Fruit fly (Drosophila melanogaster) whole organism, wandering third instar larva: ENCODE measurements around the gene Smn.

ENCODE experiments used
- Abd-B ChIP-seq: fragments of >200 bp; optimal IDR thresholded peaks from 2 replicates; lab custom pipeline; 2017; ENCODE audit warnings: missing biosample characterization, missing genetic modification characterization
- CG32264 ChIP-seq: fragments of 200-800 bp; sonication (Bioruptor generic); optimal IDR thresholded peaks from 2 replicates; lab custom pipeline; 2016; ENCODE audit warnings: missing biosample characterization, missing genetic modification characterization
- CG9705 ChIP-seq: fragments of 200-800 bp; sonication (Bioruptor generic); optimal IDR thresholded peaks from 2 replicates; lab custom pipeline; 2018; ENCODE audit warnings: missing biosample characterization, mild to moderate bottlenecking, missing genetic modification characterization
- CrebA ChIP-seq: fragments of 200-800 bp; sonication (Bioruptor generic); optimal IDR thresholded peaks from 2 replicates; lab custom pipeline; 2016; ENCODE audit warnings: missing biosample characterization, mild to moderate bottlenecking, missing genetic modification characterization, borderline replicate concordance
- Dfd ChIP-seq: fragments of >200 bp; optimal IDR thresholded peaks from 2 replicates; lab custom pipeline; 2017; ENCODE audit warnings: missing biosample characterization, missing genetic modification characterization
- Dif ChIP-seq: fragments of 200-275, 200-300 bp; sonication (Bioruptor generic); optimal IDR thresholded peaks from 2 replicates; lab custom pipeline; 2018; ENCODE audit warnings: missing biosample characterization, missing genetic modification characterization; ENCODE audit not compliant: partially characterized antibody
- GATAd ChIP-seq: sonication (Bioruptor generic); optimal IDR thresholded peaks from 2 replicates; lab custom pipeline; 2016; ENCODE audit warnings: missing biosample characterization, missing genetic modification characterization
- HLH106 ChIP-seq: fragments of 200-800 bp; optimal IDR thresholded peaks from 3 replicates; lab custom pipeline; 2019; ENCODE audit warnings: missing biosample characterization, mild to moderate bottlenecking, missing genetic modification characterization, moderate library complexity
- Hnf4 ChIP-seq: fragments of 200-800 bp; sonication (Bioruptor generic); optimal IDR thresholded peaks from 2 replicates; lab custom pipeline; 2016; ENCODE audit warnings: missing biosample characterization, mild to moderate bottlenecking, missing genetic modification characterization
- Hr78 ChIP-seq: fragments of >200 bp; optimal IDR thresholded peaks from 2 replicates; lab custom pipeline; 2017; ENCODE audit warnings: missing biosample characterization, missing genetic modification characterization
- Hr83 ChIP-seq: fragments of 200-300 bp; sonication (Bioruptor generic); optimal IDR thresholded peaks from 2 replicates; lab custom pipeline; 2016; ENCODE audit warnings: missing biosample characterization, mild to moderate bottlenecking, missing genetic modification characterization, moderate library complexity; ENCODE audit not compliant: poor library complexity, severe bottlenecking
- Jra ChIP-seq: sonication (Bioruptor generic); optimal IDR thresholded peaks from 2 replicates; lab custom pipeline; 2016; ENCODE audit warnings: missing biosample characterization, missing genetic modification characterization
- Mio ChIP-seq: sonication (Bioruptor generic); optimal IDR thresholded peaks from 2 replicates; lab custom pipeline; 2016; ENCODE audit warnings: missing biosample characterization, missing genetic modification characterization
- Myc ChIP-seq: fragments of >200 bp; optimal IDR thresholded peaks from 2 replicates; lab custom pipeline; 2017
- N ChIP-seq: fragments of >200 bp; optimal IDR thresholded peaks from 2 replicates; lab custom pipeline; 2018; ENCODE audit warnings: missing biosample characterization, missing external identifiers, missing genetic modification characterization
- OdsH ChIP-seq: fragments of 200-800 bp; sonication (Bioruptor generic); optimal IDR thresholded peaks from 2 replicates; lab custom pipeline; 2016; ENCODE audit warnings: missing biosample characterization, mild to moderate bottlenecking, missing genetic modification characterization
- Rel ChIP-seq, 2 experiments: fragments of 200-800 bp; sonication (Bioruptor generic) in 1 of 2; optimal IDR thresholded peaks; 2 replicates in 1 of 2; 3 replicates in 1 of 2; lab custom pipeline; 2016 to 2019; ENCODE audit warnings: mild to moderate bottlenecking in 2 of 2, missing biosample characterization in 2 of 2, missing genetic modification characterization in 2 of 2, moderate library complexity in 1 of 2
- Sp1 ChIP-seq: fragments of 200-800 bp; sonication (Bioruptor generic); optimal IDR thresholded peaks from 3 replicates; lab custom pipeline; 2019; ENCODE audit warnings: missing biosample characterization, mild to moderate bottlenecking, missing genetic modification characterization, moderate library complexity
- Vsx2 ChIP-seq: fragments of 200-300, 225-300 bp; sonication (Bioruptor generic); optimal IDR thresholded peaks from 2 replicates; lab custom pipeline; 2018; ENCODE audit warnings: missing biosample characterization, missing genetic modification characterization; ENCODE audit not compliant: partially characterized antibody
- br ChIP-seq: fragments of 200-800 bp; sonication (Bioruptor generic); optimal IDR thresholded peaks from 2 replicates; lab custom pipeline; 2016; ENCODE audit warnings: missing biosample characterization, missing genetic modification characterization
- brk ChIP-seq: fragments of 200-800 bp; sonication (Bioruptor generic); optimal IDR thresholded peaks from 2 replicates; lab custom pipeline; 2016; ENCODE audit warnings: missing biosample characterization, mild to moderate bottlenecking, missing genetic modification characterization
- dl ChIP-seq, 2 experiments: fragments of 175-275, 200-275 bp in 1 of 2; fragments of 200-275 bp in 1 of 2; sonication (Bioruptor generic); optimal IDR thresholded peaks; lab custom pipeline; 2018; ENCODE audit warnings: mild to moderate bottlenecking in 2 of 2, missing biosample characterization in 2 of 2, missing genetic modification characterization in 2 of 2, moderate library complexity in 2 of 2; ENCODE audit not compliant: partially characterized antibody in 2 of 2, insufficient read depth in 1 of 2
- dmrt93B ChIP-seq: fragments of 200-800 bp; sonication (Bioruptor generic); optimal IDR thresholded peaks from 2 replicates; lab custom pipeline; 2018; ENCODE audit warnings: missing biosample characterization, mild to moderate bottlenecking, missing genetic modification characterization
- dsf ChIP-seq: sonication (Bioruptor generic); optimal IDR thresholded peaks from 2 replicates; lab custom pipeline; 2016; ENCODE audit warnings: missing biosample characterization, missing genetic modification characterization, borderline replicate concordance
- ey ChIP-seq: fragments of 200-800 bp; sonication (Bioruptor generic); optimal IDR thresholded peaks from 2 replicates; lab custom pipeline; 2016; ENCODE audit warnings: missing biosample characterization, missing genetic modification characterization
- foxo ChIP-seq, 2 experiments: fragments of 200-800 bp; sonication (Bioruptor generic); optimal IDR thresholded peaks; 2 replicates in 1 of 2; 3 replicates in 1 of 2; lab custom pipeline; 2016 to 2017; ENCODE audit warnings: missing biosample characterization in 2 of 2, missing genetic modification characterization in 2 of 2
- fru ChIP-seq: fragments of 200-800 bp; sonication (Bioruptor generic); optimal IDR thresholded peaks from 3 replicates; lab custom pipeline; 2016; ENCODE audit warnings: missing biosample characterization, mild to moderate bottlenecking, missing genetic modification characterization
- h ChIP-seq: fragments of 200-800 bp; sonication (Bioruptor generic); optimal IDR thresholded peaks from 3 replicates; lab custom pipeline; 2016; ENCODE audit warnings: missing biosample characterization, mild to moderate bottlenecking, missing genetic modification characterization
- jim ChIP-seq: fragments of 175-275, 200-325 bp; sonication (Bioruptor generic); optimal IDR thresholded peaks from 2 replicates; lab custom pipeline; 2016; ENCODE audit warnings: missing biosample characterization, mild to moderate bottlenecking, missing genetic modification characterization
- lola ChIP-seq: fragments of >200 bp; optimal IDR thresholded peaks from 2 replicates; lab custom pipeline; 2017; ENCODE audit warnings: missing biosample characterization, missing genetic modification characterization
- pan ChIP-seq: fragments of >200 bp; optimal IDR thresholded peaks from 2 replicates; lab custom pipeline; 2017
- psq ChIP-seq: fragments of 200-800 bp; sonication (Bioruptor generic); optimal IDR thresholded peaks from 3 replicates; lab custom pipeline; 2017; ENCODE audit warnings: missing biosample characterization, mild to moderate bottlenecking, missing genetic modification characterization, moderate library complexity
- rgr ChIP-seq: fragments of 200-800 bp; sonication (Bioruptor generic); optimal IDR thresholded peaks from 3 replicates; lab custom pipeline; 2016; ENCODE audit warnings: missing biosample characterization, mild to moderate bottlenecking, missing genetic modification characterization
- sage ChIP-seq: fragments of 200-800 bp; sonication (Bioruptor generic); optimal IDR thresholded peaks from 2 replicates; lab custom pipeline; 2016; ENCODE audit warnings: missing biosample characterization, mild to moderate bottlenecking, missing genetic modification characterization
- sv ChIP-seq: fragments of 200-800 bp; sonication (Bioruptor generic); optimal IDR thresholded peaks from 3 replicates; lab custom pipeline; 2016; ENCODE audit warnings: missing biosample characterization, missing genetic modification characterization
- tai ChIP-seq: sonication (Bioruptor generic); optimal IDR thresholded peaks from 2 replicates; lab custom pipeline; 2016; ENCODE audit warnings: missing biosample characterization, missing genetic modification characterization
- usp ChIP-seq: fragments of >200 bp; optimal IDR thresholded peaks from 2 replicates; lab custom pipeline; 2017; ENCODE audit warnings: missing biosample characterization, missing genetic modification characterization
- woc ChIP-seq: sonication (Bioruptor generic); optimal IDR thresholded peaks from 2 replicates; lab custom pipeline; 2016; ENCODE audit warnings: missing biosample characterization, mild to moderate bottlenecking, missing genetic modification characterization

Smn gene

DNA sequence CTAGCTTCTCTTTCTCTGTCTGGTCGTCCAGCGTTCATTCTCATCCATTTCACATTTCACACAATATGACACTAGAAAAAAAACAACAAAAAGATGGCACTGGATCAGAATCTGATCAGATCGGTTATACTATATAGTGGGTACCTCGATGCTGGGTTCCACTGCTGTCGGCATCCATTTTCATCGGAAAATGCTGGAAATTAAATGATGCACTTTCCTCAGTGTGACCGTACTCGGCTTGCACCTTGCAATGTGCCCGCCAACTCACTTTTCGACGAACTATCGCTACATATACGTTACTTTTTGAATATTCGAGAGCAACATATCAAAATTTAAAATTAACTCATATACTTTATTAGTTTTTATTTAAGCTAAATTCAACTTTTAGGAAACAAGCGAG lies 9.5 kb upstream of the Smn start, which contains the start of gene tra:
TSS of gene tra (minus strand) at position 191 of the 400 bp plus-strand sequence.
- TF ChIP-seq CG32264 (GFP tag; lab: Kevin White, UChicago) (no peak), brk (no peak), ey (no peak), OdsH (GFP tag; lab: Kevin White, UChicago) (no peak), usp (GFP tag; lab: Kevin White, UChicago) (no peak)

dm6 chr3L:16587994-16588622 lies 6.8 kb upstream of the Smn start:
- TF ChIP-seq sv (GFP tag; lab: Kevin White, UChicago), result peak; percentile 47
- peak; percentile 18 for TF ChIP-seq CG9705 (GFP tag; lab: Kevin White, UChicago)
- no peak for TF ChIP-seq Rel (GFP tag; optimal IDR thresholded peaks at IDR 0.05; lab: Kevin White, UChicago)
- TF ChIP-seq Rel (tag; optimal IDR thresholded peaks at IDR 0.05; lab: Kevin White, UChicago), result peak; percentile 72
- TF ChIP-seq Vsx2 (GFP tag; lab: Kevin White, UChicago), result no peak
- no peak for TF ChIP-seq sage (GFP tag; lab: Kevin White, UChicago)
- TF ChIP-seq lola (GFP tag; lab: Kevin White, UChicago), result no peak
- TF ChIP-seq h (GFP tag; lab: Kevin White, UChicago), result peak; percentile 71
- no peak for TF ChIP-seq Dfd
- no peak for TF ChIP-seq Hnf4
- peak; percentile 47 for TF ChIP-seq dmrt93B (GFP tag; lab: Kevin White, UChicago)
- peak; percentile 34 for TF ChIP-seq OdsH (GFP tag; lab: Kevin White, UChicago)
- TF ChIP-seq Mio (GFP tag; lab: Kevin White, UChicago), result no peak
- peak; percentile 75 for TF ChIP-seq Jra (GFP tag; lab: Kevin White, UChicago)
- peak; percentile 43 for TF ChIP-seq ey
- no peak for TF ChIP-seq dl (GFP tag; optimal IDR thresholded peaks at IDR 0.05; lab: Kevin White, UChicago; ENCODE audit: insufficient read depth in 1 of 2, partially characterized antibody in 2 of 2)
- peak; percentile 45 for TF ChIP-seq Sp1
- no peak for TF ChIP-seq N (GFP tag; lab: Kevin White, UChicago)
- TF ChIP-seq Hr78 (GFP tag; lab: Kevin White, UChicago), result no peak
- TF ChIP-seq Hr83 (GFP tag; lab: Kevin White, UChicago), result peak; percentile 91
- no peak for TF ChIP-seq pan (lab: Kevin White, UChicago)
- TF ChIP-seq CG32264 (GFP tag; lab: Kevin White, UChicago), result peak; percentile 5
- peak; percentile 63 for TF ChIP-seq rgr
- TF ChIP-seq brk, result no peak
- TF ChIP-seq br (GFP tag; lab: Kevin White, UChicago), result peak; percentile 53
- TF ChIP-seq fru (GFP tag; lab: Kevin White, UChicago), result peak; percentile 44
- TF ChIP-seq foxo (GFP tag; optimal IDR thresholded peaks at IDR 0.05; lab: Kevin White, UChicago), result peak in 1 of 2 experiments; percentile 59
- peak; percentile 42 for TF ChIP-seq psq (GFP tag; lab: Kevin White, UChicago)
- TF ChIP-seq Dif (GFP tag; lab: Kevin White, UChicago), result no peak
- peak; percentile 96 for TF ChIP-seq woc
- TF ChIP-seq usp (GFP tag; lab: Kevin White, UChicago), result no peak
- no peak for TF ChIP-seq Abd-B (GFP tag; lab: Kevin White, UChicago)
- no peak for TF ChIP-seq dsf (GFP tag; lab: Kevin White, UChicago)
- TF ChIP-seq GATAd, result no peak
- TF ChIP-seq CrebA (GFP tag; lab: Kevin White, UChicago), result no peak
- TF ChIP-seq jim (GFP tag; lab: Kevin White, UChicago), result no peak
- peak; percentile 45 for TF ChIP-seq Myc (lab: Kevin White, UChicago)
- peak; percentile 54 for TF ChIP-seq HLH106 (tag; lab: Kevin White, UChicago)
- TF ChIP-seq tai (GFP tag; lab: Kevin White, UChicago), result no peak
